Fruit fly (Drosophila melanogaster) whole organism, prepupa: ENCODE results near the gene CG13670.

Source experiments
- Blimp-1 ChIP-seq: fragments of 200-800 bp; sonication (Bioruptor generic); optimal IDR thresholded peaks from 3 replicates; lab custom pipeline; 2017; ENCODE audit warnings: missing biosample characterization, missing genetic modification characterization, mild to moderate bottlenecking, moderate library complexity, missing genetic modification reagents
- CG10631 ChIP-seq: fragments of 200-800 bp; sonication (Bioruptor generic); optimal IDR thresholded peaks from 2 replicates; lab custom pipeline; 2016; ENCODE audit warnings: missing biosample characterization, missing genetic modification characterization
- CG10669 ChIP-seq: fragments of 200-800 bp; sonication (Bioruptor generic); optimal IDR thresholded peaks from 3 replicates; lab custom pipeline; 2018; ENCODE audit warnings: missing biosample characterization, mild to moderate bottlenecking, missing genetic modification characterization, moderate library complexity
- CG15336 ChIP-seq: fragments of 200-800 bp; sonication (Bioruptor generic); IDR thresholded peaks from 2 replicates; pipeline ENCODE4 v1.3.6; 2022; ENCODE audit warnings: missing biosample characterization, missing genetic modification characterization
- CG1621 ChIP-seq: fragments of 200-800 bp; sonication (Bioruptor generic); optimal IDR thresholded peaks from 3 replicates; lab custom pipeline; 2018; ENCODE audit warnings: missing biosample characterization, mild to moderate bottlenecking, missing genetic modification characterization
- CG16779 ChIP-seq: fragments of 200-800 bp; sonication (Bioruptor generic); optimal IDR thresholded peaks from 3 replicates; lab custom pipeline; 2017; ENCODE audit warnings: missing biosample characterization, mild to moderate bottlenecking, missing genetic modification characterization
- CG3032 ChIP-seq: fragments of 200-800 bp; optimal IDR thresholded peaks from 2 replicates; lab custom pipeline; 2019; ENCODE audit warnings: missing biosample characterization, mild to moderate bottlenecking, missing genetic modification characterization, moderate library complexity
- CG31627 ChIP-seq: fragments of 200-800 bp; sonication (Bioruptor generic); optimal IDR thresholded peaks from 3 replicates; lab custom pipeline; 2016; ENCODE audit warnings: missing biosample characterization, missing genetic modification characterization
- CG34406 ChIP-seq: fragments of 200-800 bp; sonication (Bioruptor generic); optimal IDR thresholded peaks from 3 replicates; lab custom pipeline; 2016; ENCODE audit warnings: missing biosample characterization, missing genetic modification characterization
- CG3919 ChIP-seq: fragments of 200-800 bp; sonication (Bioruptor generic); optimal IDR thresholded peaks from 3 replicates; lab custom pipeline; 2016; ENCODE audit warnings: missing biosample characterization, missing genetic modification characterization
- CG6163 ChIP-seq: fragments of 200-800 bp; sonication (Bioruptor generic); IDR thresholded peaks from 3 replicates; pipeline ENCODE4 v1.3.6; 2022; ENCODE audit warnings: missing biosample characterization, missing genetic modification characterization
- CG6792 ChIP-seq: fragments of 200-800 bp; sonication (Bioruptor generic); optimal IDR thresholded peaks from 3 replicates; lab custom pipeline; 2016; ENCODE audit warnings: missing biosample characterization, missing genetic modification characterization
- CG6808 ChIP-seq: fragments of 200-800 bp; sonication (Bioruptor generic); optimal IDR thresholded peaks from 3 replicates; lab custom pipeline; 2017; ENCODE audit warnings: missing biosample characterization, missing genetic modification characterization, mild to moderate bottlenecking, moderate library complexity, missing genetic modification reagents
- CG6854 ChIP-seq: fragments of 200-800 bp; sonication (Bioruptor generic); optimal IDR thresholded peaks from 2 replicates; lab custom pipeline; 2017; ENCODE audit warnings: missing biosample characterization, mild to moderate bottlenecking, missing genetic modification characterization
- CG7368 ChIP-seq: fragments of 200-800 bp; sonication (Bioruptor generic); optimal IDR thresholded peaks from 3 replicates; lab custom pipeline; 2016; ENCODE audit warnings: missing biosample characterization, missing genetic modification characterization
- CG8319 ChIP-seq: fragments of 200-800 bp; sonication (Bioruptor generic); optimal IDR thresholded peaks from 3 replicates; lab custom pipeline; 2016; ENCODE audit warnings: missing biosample characterization, missing genetic modification characterization
- CG9139 ChIP-seq: fragments of 200-800 bp; sonication (Bioruptor generic); optimal IDR thresholded peaks from 3 replicates; lab custom pipeline; 2017; ENCODE audit warnings: missing biosample characterization, mild to moderate bottlenecking, missing genetic modification characterization
- Eip93F ChIP-seq: fragments of 200-800 bp; sonication (Bioruptor generic); optimal IDR thresholded peaks from 2 replicates; lab custom pipeline; 2016; ENCODE audit warnings: missing biosample characterization, mild to moderate bottlenecking, missing genetic modification characterization
- Ets21C ChIP-seq: fragments of 200-800 bp; sonication (Bioruptor generic); optimal IDR thresholded peaks from 3 replicates; lab custom pipeline; 2016; ENCODE audit warnings: missing biosample characterization, missing genetic modification characterization
- Hr4 ChIP-seq: fragments of 200-800 bp; sonication (Bioruptor generic); optimal IDR thresholded peaks from 3 replicates; lab custom pipeline; 2016; ENCODE audit warnings: missing biosample characterization, missing genetic modification characterization
- OdsH ChIP-seq: fragments of 200-800 bp; sonication (Bioruptor generic); optimal IDR thresholded peaks from 3 replicates; lab custom pipeline; 2016; ENCODE audit warnings: missing biosample characterization, missing genetic modification characterization
- Smox ChIP-seq: fragments of 200-800 bp; sonication (Bioruptor generic); optimal IDR thresholded peaks from 3 replicates; lab custom pipeline; 2016; ENCODE audit warnings: missing biosample characterization, missing genetic modification characterization
- Sox14 ChIP-seq: fragments of 200-800 bp; sonication (Bioruptor generic); optimal IDR thresholded peaks from 3 replicates; lab custom pipeline; 2016; ENCODE audit warnings: missing biosample characterization, missing genetic modification characterization
- Sox15 ChIP-seq: fragments of 200-800 bp; sonication (Bioruptor generic); optimal IDR thresholded peaks from 3 replicates; lab custom pipeline; 2016; ENCODE audit warnings: missing biosample characterization, missing genetic modification characterization
- achi ChIP-seq: fragments of 200-800 bp; sonication (Bioruptor generic); optimal IDR thresholded peaks from 3 replicates; lab custom pipeline; 2016; ENCODE audit warnings: missing biosample characterization, missing genetic modification characterization
- eg ChIP-seq: fragments of 200-800 bp; sonication (Bioruptor generic); IDR thresholded peaks from 3 replicates; pipeline ENCODE4 v1.3.6; 2022; ENCODE audit warnings: missing biosample characterization, missing genetic modification characterization
- fkh ChIP-seq: fragments of 200-800 bp; sonication (Bioruptor generic); optimal IDR thresholded peaks from 3 replicates; lab custom pipeline; 2017; ENCODE audit warnings: missing biosample characterization, mild to moderate bottlenecking, missing genetic modification characterization, moderate library complexity
- lz ChIP-seq: fragments of 200-800 bp; sonication (Bioruptor generic); optimal IDR thresholded peaks from 3 replicates; lab custom pipeline; 2016; ENCODE audit warnings: missing biosample characterization, missing genetic modification characterization
- pdm3 ChIP-seq: fragments of 200-800 bp; sonication (Bioruptor generic); optimal IDR thresholded peaks from 3 replicates; lab custom pipeline; 2016; ENCODE audit warnings: missing biosample characterization, missing genetic modification characterization
- salr ChIP-seq, 2 experiments: fragments of 200-800 bp; sonication (Bioruptor generic); optimal IDR thresholded peaks; 3 replicates each; lab custom pipeline; 2016 to 2018; ENCODE audit warnings: missing biosample characterization in 2 of 2, missing genetic modification characterization in 2 of 2, mild to moderate bottlenecking in 1 of 2
- spab ChIP-seq: fragments of 200-800 bp; sonication (Bioruptor generic); optimal IDR thresholded peaks from 2 replicates; lab custom pipeline; 2017; ENCODE audit warnings: missing biosample characterization, mild to moderate bottlenecking, missing genetic modification characterization, missing genetic modification reagents
- ss ChIP-seq, 2 experiments: fragments of 200-800 bp; sonication (Bioruptor generic); optimal IDR thresholded peaks; 2 replicates in 1 of 2; 3 replicates in 1 of 2; lab custom pipeline; 2017 to 2018; ENCODE audit warnings: mild to moderate bottlenecking in 2 of 2, missing biosample characterization in 2 of 2, missing genetic modification characterization in 2 of 2, moderate library complexity in 1 of 2
- svp ChIP-seq: fragments of 200-800 bp; sonication (Bioruptor generic); peaks from one replicate; lab custom pipeline; 2016; ENCODE audit warnings: missing biosample characterization, missing genetic modification characterization
- vri ChIP-seq: fragments of 200-800 bp; sonication (Bioruptor generic); optimal IDR thresholded peaks from 3 replicates; lab custom pipeline; 2016; ENCODE audit warnings: missing biosample characterization, mild to moderate bottlenecking, missing genetic modification characterization

Gene CG13670

DNA sequence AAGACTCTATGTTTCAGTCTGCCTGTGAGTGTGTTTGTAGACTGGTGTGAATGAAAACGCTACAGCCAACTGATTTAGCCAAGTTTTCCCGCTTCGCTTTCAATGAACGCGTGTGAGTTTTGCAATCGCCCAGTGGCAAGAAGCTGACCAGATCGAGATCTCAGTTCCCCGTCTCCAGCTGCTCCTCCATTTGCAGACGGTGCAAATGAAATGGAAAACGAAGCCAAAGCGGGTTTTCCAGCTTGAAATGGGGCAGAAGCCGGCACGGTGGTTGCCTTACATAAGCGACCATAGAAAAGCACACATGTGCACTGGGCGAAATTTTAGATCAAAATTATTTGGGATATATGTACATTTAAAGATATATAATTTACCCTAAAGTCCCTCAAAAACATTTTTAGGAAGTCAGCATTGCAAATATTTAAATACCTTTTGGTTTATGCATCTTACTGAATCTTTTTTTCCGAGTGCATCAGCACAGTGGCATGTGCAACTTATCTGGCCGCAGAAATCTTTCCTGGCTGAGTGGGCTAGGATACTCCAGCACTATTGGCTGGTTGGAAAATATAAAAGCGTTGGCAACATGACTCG, 1.6 kb upstream of the CG13670 start, which contains the start of gene CG43059 (continued):
- TF ChIP-seq fkh (GFP tag; lab: Kevin White, UChicago) (no peak), Sox15 (GFP tag; lab: Kevin White, UChicago) (no peak), CG3032 (tag; lab: Kevin White, UChicago) (no peak), spab (GFP tag; lab: Kevin White, UChicago) (no peak), CG16779 (tag; lab: Kevin White, UChicago) (peak; percentile 11), achi (GFP tag; lab: Kevin White, UChicago) (peak; percentile 64), CG15336 (peak; percentile 94), CG9139 (GFP tag; lab: Kevin White, UChicago) (no peak), CG6792 (no peak), Eip93F (GFP tag; lab: Kevin White, UChicago) (no peak), svp (GFP tag; lab: Kevin White, UChicago) (peak; percentile 30), CG6808 (no peak), CG31627 (GFP tag; lab: Kevin White, UChicago) (no peak), Ets21C (no peak), Sox14 (GFP tag; lab: Kevin White, UChicago) (peak; percentile 27), lz (no peak), CG3919 (GFP tag; lab: Kevin White, UChicago) (peak; percentile 36), CG8319 (GFP tag; lab: Kevin White, UChicago) (no peak), CG6854 (GFP tag; lab: Kevin White, UChicago) (no peak), CG10669 (GFP tag; lab: Kevin White, UChicago) (no peak)
- TF ChIP-seq, all 60 proteins: peak for 25

- TF ChIP-seq Ets21C (no peak), CG6163 (no peak), svp (GFP tag; lab: Kevin White, UChicago) (peak; percentile 2)
Observed at dm6 chr3L:8323817-8324216, 3.3 kb downstream of the CG13670 start.

DNA sequence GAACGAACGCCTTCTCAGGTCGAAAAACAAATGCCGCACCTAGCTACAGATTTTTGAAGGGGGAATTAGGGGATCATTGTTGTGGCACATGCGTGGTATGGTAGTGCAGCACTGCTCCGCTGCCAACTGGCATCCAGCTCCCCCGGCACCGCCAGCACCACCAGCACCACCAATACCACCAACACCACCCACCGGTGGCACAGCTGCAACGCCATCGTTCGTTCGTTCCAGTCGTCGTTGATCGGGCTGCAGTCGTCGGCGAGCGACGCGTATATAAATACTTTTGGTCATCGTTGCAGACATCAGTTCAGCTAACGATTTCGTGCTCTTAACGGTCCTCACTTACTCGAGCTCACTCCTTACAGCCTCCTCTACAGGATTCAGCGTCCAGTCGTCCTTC, 5.0 kb downstream of the CG13670 start, which contains the start of gene CG34461:
Gene CG34461 (plus strand): TSS at position 301 of the 400 bp plus-strand sequence.
- TF ChIP-seq salr (GFP tag; optimal IDR thresholded peaks at IDR 0.05; lab: Kevin White, UChicago) (no peak), OdsH (no peak), CG3032 (tag; lab: Kevin White, UChicago) (no peak), CG34406 (GFP tag; lab: Kevin White, UChicago) (no peak), lz (no peak), CG9139 (GFP tag; lab: Kevin White, UChicago) (no peak), Sox15 (GFP tag; lab: Kevin White, UChicago) (no peak), vri (GFP tag; lab: Kevin White, UChicago) (no peak), Smox (GFP tag; lab: Kevin White, UChicago) (no peak), spab (GFP tag; lab: Kevin White, UChicago) (no peak), achi (GFP tag; lab: Kevin White, UChicago) (no peak), Hr4 (GFP tag; lab: Kevin White, UChicago) (no peak), CG6854 (GFP tag; lab: Kevin White, UChicago) (no peak)

dm6 chr3L:8328283-8328682, 7.7 kb downstream of the CG13670 start, which contains the start of gene CG34462:
Gene CG34462, plus strand, starts transcription at chr3L:8328583.
- no peak for TF ChIP-seq CG7368
- TF ChIP-seq ss (GFP tag; optimal IDR thresholded peaks at IDR 0.05; lab: Kevin White, UChicago): no peak
- TF ChIP-seq CG1621: no peak
- no peak for TF ChIP-seq CG34406 (GFP tag; lab: Kevin White, UChicago)
- TF ChIP-seq eg (GFP tag; lab: Robert Waterston, UW): no peak
- no peak for TF ChIP-seq vri (GFP tag; lab: Kevin White, UChicago)
- TF ChIP-seq CG10631 (GFP tag; lab: Kevin White, UChicago): no peak
- no peak for TF ChIP-seq Blimp-1 (GFP tag; lab: Kevin White, UChicago)
- no peak for TF ChIP-seq pdm3 (GFP tag; lab: Kevin White, UChicago)
- TF ChIP-seq CG6163: no peak
- TF ChIP-seq OdsH: no peak
- TF ChIP-seq Smox (GFP tag; lab: Kevin White, UChicago): no peak
